Fruit fly (Drosophila melanogaster) whole organism, embryonic: ENCODE results near the gene CG42335.
A peak's percentile ranks its signal among the peaks of the same experiment; 100 is the strongest.

ENCODE experiments used
- Adf1 ChIP-seq: fragments of 200-800 bp; sonication (Bioruptor generic); IDR thresholded peaks from 2 replicates; pipeline ENCODE4 v1.3.6; 2022; ENCODE audit warnings: missing biosample characterization, missing genetic modification characterization
- BEAF-32 ChIP-seq: fragments of 200-800 bp; sonication (Bioruptor generic); optimal IDR thresholded peaks from 3 replicates; lab custom pipeline; 2017; ENCODE audit warnings: missing biosample characterization, missing genetic modification characterization, mild to moderate bottlenecking, moderate library complexity, missing genetic modification reagents
- CG1024 ChIP-seq: fragments of 200-800 bp; sonication (Bioruptor generic); IDR thresholded peaks from 2 replicates; pipeline ENCODE4 v1.3.6; 2022; ENCODE audit warnings: missing biosample characterization, missing genetic modification characterization
- CG11247 ChIP-seq: fragments of 200-800 bp; sonication (Bioruptor generic); IDR thresholded peaks from 2 replicates; pipeline ENCODE4 v1.3.6; 2022; ENCODE audit warnings: missing biosample characterization, missing genetic modification characterization
- CG12219 ChIP-seq: fragments of 200-800 bp; sonication (Bioruptor generic); optimal IDR thresholded peaks from 3 replicates; lab custom pipeline; 2018; ENCODE audit warnings: missing biosample characterization, mild to moderate bottlenecking, missing genetic modification characterization
- CG12236 ChIP-seq: fragments of 200-800 bp; sonication (Bioruptor generic); optimal IDR thresholded peaks from 2 replicates; lab custom pipeline; 2016; ENCODE audit warnings: missing biosample characterization, missing genetic modification characterization
- CG13287 ChIP-seq: fragments of 200-800 bp; sonication (Bioruptor generic); IDR thresholded peaks from 2 replicates; pipeline ENCODE4 v1.3.6; 2022; ENCODE audit warnings: missing biosample characterization, missing genetic modification characterization; ENCODE audit not compliant: partially characterized antibody
- CG14050 ChIP-seq: fragments of 200-800 bp; sonication (Bioruptor generic); IDR thresholded peaks from 3 replicates; pipeline ENCODE4 v1.3.6; 2022; ENCODE audit warnings: missing biosample characterization, missing genetic modification characterization
- CG17912 ChIP-seq: fragments of 200-800 bp; sonication (Bioruptor generic); optimal IDR thresholded peaks from 2 replicates; lab custom pipeline; 2018; ENCODE audit warnings: missing biosample characterization, mild to moderate bottlenecking, missing genetic modification characterization
- CG1832 ChIP-seq: fragments of 200-800 bp; sonication (Bioruptor generic); optimal IDR thresholded peaks from 2 replicates; lab custom pipeline; 2017; ENCODE audit warnings: missing biosample characterization, mild to moderate bottlenecking, missing genetic modification characterization, inconsistent platforms
- CG18764 ChIP-seq: fragments of 200-800 bp; sonication (Bioruptor generic); optimal IDR thresholded peaks from 3 replicates; lab custom pipeline; 2016; ENCODE audit warnings: missing biosample characterization, missing genetic modification characterization
- CG2202 ChIP-seq: fragments of 200-800 bp; sonication (Bioruptor generic); optimal IDR thresholded peaks from 2 replicates; lab custom pipeline; 2018; ENCODE audit warnings: missing biosample characterization, mild to moderate bottlenecking, missing genetic modification characterization
- CG30431 ChIP-seq: fragments of 200-800 bp; sonication (Bioruptor generic); optimal IDR thresholded peaks from 2 replicates; lab custom pipeline; 2017; ENCODE audit warnings: missing biosample characterization, missing genetic modification characterization
- CG33557 ChIP-seq: fragments of 200-800 bp; sonication (Bioruptor generic); optimal IDR thresholded peaks from 2 replicates; lab custom pipeline; 2019; ENCODE audit warnings: missing biosample characterization, mild to moderate bottlenecking, missing genetic modification characterization, moderate library complexity
- CG4820 ChIP-seq: fragments of 200-800 bp; sonication (Bioruptor generic); optimal IDR thresholded peaks from 3 replicates; lab custom pipeline; 2016; ENCODE audit warnings: missing biosample characterization, missing genetic modification characterization
- CG6813 ChIP-seq: fragments of 200-800 bp; sonication (Bioruptor generic); optimal IDR thresholded peaks from 2 replicates; lab custom pipeline; 2017; ENCODE audit warnings: missing biosample characterization, missing genetic modification characterization, mild to moderate bottlenecking, moderate library complexity, missing genetic modification reagents
- CG7839 ChIP-seq: fragments of 200-800 bp; sonication (Bioruptor generic); optimal IDR thresholded peaks from 3 replicates; lab custom pipeline; 2018; ENCODE audit warnings: missing biosample characterization, mild to moderate bottlenecking, missing genetic modification characterization, moderate library complexity
- CG8388 ChIP-seq: fragments of 200-800 bp; sonication (Bioruptor generic); optimal IDR thresholded peaks from 2 replicates; lab custom pipeline; 2019; ENCODE audit warnings: missing biosample characterization, mild to moderate bottlenecking, missing genetic modification characterization, moderate library complexity
- D19A ChIP-seq: fragments of 200-800 bp; optimal IDR thresholded peaks from 3 replicates; lab custom pipeline; 2019; ENCODE audit warnings: missing biosample characterization, mild to moderate bottlenecking, missing genetic modification characterization, moderate library complexity
- Deaf1 ChIP-seq: fragments of 200-800 bp; optimal IDR thresholded peaks from 3 replicates; lab custom pipeline; 2019; ENCODE audit warnings: missing biosample characterization, mild to moderate bottlenecking, missing genetic modification characterization, moderate library complexity
- Dp ChIP-seq: fragments of 200-800 bp; sonication (Bioruptor generic); optimal IDR thresholded peaks from 2 replicates; lab custom pipeline; 2018; ENCODE audit warnings: missing biosample characterization, mild to moderate bottlenecking, missing genetic modification characterization, moderate library complexity
- Ets65A ChIP-seq: fragments of 200-800 bp; sonication (Bioruptor generic); peaks from one replicate; lab custom pipeline; 2016; ENCODE audit warnings: missing biosample characterization, missing genetic modification characterization
- Gsc ChIP-seq: fragments of 200-800 bp; sonication (Bioruptor generic); IDR thresholded peaks from 2 replicates; pipeline ENCODE4 v1.3.6; 2022; ENCODE audit warnings: missing biosample characterization, missing genetic modification characterization
- Gug ChIP-seq: fragments of 200-800 bp; sonication (Bioruptor generic); IDR thresholded peaks from 4 replicates; pipeline ENCODE4 v1.3.6; 2022; ENCODE audit warnings: missing biosample characterization, missing genetic modification characterization
- H15 ChIP-seq: fragments of 200-800 bp; sonication (Bioruptor generic); IDR thresholded peaks from 3 replicates; pipeline ENCODE4 v1.3.6; 2022; ENCODE audit warnings: missing biosample characterization, missing genetic modification characterization
- Hmx ChIP-seq: fragments of 200-800 bp; sonication (Bioruptor generic); optimal IDR thresholded peaks from 2 replicates; lab custom pipeline; 2016; ENCODE audit warnings: missing biosample characterization, missing genetic modification characterization
- MESR4 ChIP-seq: fragments of 200-800 bp; sonication (Bioruptor generic); optimal IDR thresholded peaks from 2 replicates; lab custom pipeline; 2018; ENCODE audit warnings: missing biosample characterization, mild to moderate bottlenecking, missing genetic modification characterization, moderate library complexity
- NfI ChIP-seq: fragments of 200-800 bp; sonication (Bioruptor generic); optimal IDR thresholded peaks from 3 replicates; lab custom pipeline; 2018; ENCODE audit warnings: missing biosample characterization, mild to moderate bottlenecking, missing genetic modification characterization, moderate library complexity
- Opbp ChIP-seq: fragments of 200-800 bp; sonication (Bioruptor generic); IDR thresholded peaks from 3 replicates; pipeline ENCODE4 v1.3.6; 2022; ENCODE audit warnings: missing biosample characterization, missing genetic modification characterization; ENCODE audit not compliant: partially characterized antibody
- PHDP ChIP-seq: fragments of 200-800 bp; sonication (Bioruptor generic); optimal IDR thresholded peaks from 3 replicates; lab custom pipeline; 2018; ENCODE audit warnings: missing biosample characterization, mild to moderate bottlenecking, missing genetic modification characterization, moderate library complexity
- Sox102F ChIP-seq: fragments of 200-800 bp; sonication (Bioruptor generic); optimal IDR thresholded peaks from 2 replicates; lab custom pipeline; 2018; ENCODE audit warnings: missing biosample characterization, mild to moderate bottlenecking, missing genetic modification characterization, moderate library complexity
- Tbp ChIP-seq: fragments of >200 bp; optimal IDR thresholded peaks from 2 replicates; lab custom pipeline; 2018; ENCODE audit warnings: missing biosample characterization, missing genetic modification characterization
- abd-A ChIP-seq: fragments of 200-800 bp; sonication (Bioruptor generic); optimal IDR thresholded peaks from 3 replicates; lab custom pipeline; 2019; ENCODE audit warnings: missing biosample characterization, mild to moderate bottlenecking, missing genetic modification characterization, moderate library complexity
- amos ChIP-seq: fragments of 200-800 bp; sonication (Bioruptor generic); IDR thresholded peaks from 2 replicates; pipeline ENCODE4 v1.3.6; 2022; ENCODE audit warnings: missing biosample characterization, missing genetic modification characterization; ENCODE audit not compliant: partially characterized antibody
- bab2 ChIP-seq: fragments of 200-800 bp; sonication (Bioruptor generic); optimal IDR thresholded peaks from 2 replicates; lab custom pipeline; 2016; ENCODE audit warnings: missing biosample characterization, missing genetic modification characterization
- chinmo ChIP-seq: fragments of 200-800 bp; sonication (Bioruptor generic); IDR thresholded peaks from 4 replicates; pipeline ENCODE4 v1.3.6; 2022; ENCODE audit warnings: missing biosample characterization, missing genetic modification characterization; ENCODE audit not compliant: partially characterized antibody
- da ChIP-seq: fragments of 200-800 bp; sonication (Bioruptor generic); optimal IDR thresholded peaks from 2 replicates; lab custom pipeline; 2016; ENCODE audit warnings: missing biosample characterization, missing genetic modification characterization
- grn ChIP-seq: fragments of 200-800 bp; sonication (Bioruptor generic); optimal IDR thresholded peaks from 3 replicates; lab custom pipeline; 2017; ENCODE audit warnings: missing biosample characterization, missing genetic modification characterization
- hbn ChIP-seq: fragments of 200-800 bp; sonication (Bioruptor generic); IDR thresholded peaks from 2 replicates; pipeline ENCODE4 v1.3.6; 2022; ENCODE audit warnings: missing biosample characterization, missing genetic modification characterization; ENCODE audit not compliant: partially characterized antibody
- jumu ChIP-seq: fragments of 200-800 bp; sonication (Bioruptor generic); optimal IDR thresholded peaks from 3 replicates; lab custom pipeline; 2016; ENCODE audit warnings: missing biosample characterization, missing genetic modification characterization
- klu ChIP-seq: fragments of 200-800 bp; sonication (Bioruptor generic); IDR thresholded peaks from 2 replicates; pipeline ENCODE4 v1.3.6; 2022; ENCODE audit warnings: missing biosample characterization, missing genetic modification characterization
- kni ChIP-seq: fragments of 200-800 bp; sonication (Bioruptor generic); optimal IDR thresholded peaks from 3 replicates; lab custom pipeline; 2017; ENCODE audit warnings: mild to moderate bottlenecking, missing biosample characterization, missing genetic modification reagents, missing genetic modification characterization
- knrl ChIP-seq: fragments of 200-800 bp; sonication (Bioruptor generic); IDR thresholded peaks from 3 replicates; pipeline ENCODE4 v1.3.6; 2022; ENCODE audit warnings: missing biosample characterization, missing genetic modification characterization; ENCODE audit not compliant: partially characterized antibody
- maf-S ChIP-seq: fragments of 200-800 bp; sonication (Bioruptor generic); optimal IDR thresholded peaks from 2 replicates; lab custom pipeline; 2016; ENCODE audit warnings: missing biosample characterization, missing genetic modification characterization
- mam ChIP-seq: fragments of 200-800 bp; sonication (Bioruptor generic); optimal IDR thresholded peaks from 3 replicates; lab custom pipeline; 2016; ENCODE audit warnings: missing biosample characterization, missing genetic modification characterization
- oc ChIP-seq: fragments of 200-800 bp; sonication (Bioruptor generic); optimal IDR thresholded peaks from 2 replicates; lab custom pipeline; 2018; ENCODE audit warnings: missing biosample characterization, mild to moderate bottlenecking, missing genetic modification characterization, moderate library complexity
- row ChIP-seq: fragments of 200-800 bp; sonication (Bioruptor generic); IDR thresholded peaks from 3 replicates; pipeline ENCODE4 v1.3.6; 2022; ENCODE audit warnings: missing biosample characterization, missing genetic modification characterization
- schlank ChIP-seq: fragments of 200-800 bp; sonication (Bioruptor generic); optimal IDR thresholded peaks from 2 replicates; lab custom pipeline; 2018; ENCODE audit warnings: missing biosample characterization, mild to moderate bottlenecking, missing genetic modification characterization
- shn ChIP-seq: fragments of 200-800 bp; sonication (Bioruptor generic); optimal IDR thresholded peaks from 3 replicates; lab custom pipeline; 2016; ENCODE audit warnings: missing biosample characterization, missing genetic modification characterization
- usp ChIP-seq: fragments of >200 bp; optimal IDR thresholded peaks from 2 replicates; lab custom pipeline; 2017; ENCODE audit warnings: missing biosample characterization, missing genetic modification characterization
- zfh2 ChIP-seq: fragments of 200-800 bp; sonication (Bioruptor generic); optimal IDR thresholded peaks from 2 replicates; lab custom pipeline; 2016; ENCODE audit warnings: missing biosample characterization, missing genetic modification characterization

CG42335 gene

DNA sequence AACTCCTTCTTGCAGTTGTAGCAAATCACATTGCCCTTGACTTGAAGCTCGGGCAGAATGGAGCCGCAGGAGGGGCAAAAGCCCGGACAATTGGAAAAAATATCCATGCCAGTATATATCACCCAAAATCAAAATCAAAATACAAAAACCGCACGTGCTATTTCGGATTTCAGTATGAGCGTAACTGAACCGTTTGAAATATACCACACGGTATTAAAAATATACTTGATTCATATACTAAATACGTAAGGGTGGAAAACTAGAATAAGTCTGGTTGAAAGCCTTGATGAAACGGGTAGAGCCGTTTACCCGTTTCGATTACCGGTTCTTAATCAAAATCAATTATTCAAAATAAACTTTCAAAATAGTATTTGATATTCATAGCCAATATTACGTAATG lies 19.1 kb downstream of the CG42335 start, which contains the start of gene Polr1H (continued):
- no peak for TF ChIP-seq bab2 (GFP tag; lab: Kevin White, UChicago)
- TF ChIP-seq Dp, result peak; percentile 81
- TF ChIP-seq row, result no peak
- no peak for TF ChIP-seq Tbp (GFP tag; lab: Kevin White, UChicago)
- no peak for TF ChIP-seq da (GFP tag; lab: Kevin White, UChicago)
- no peak for TF ChIP-seq CG1832 (GFP tag; lab: Kevin White, UChicago)
- peak; percentile 8; the same call in 1 of the 3 replicates for TF ChIP-seq knrl (GFP tag; lab: Robert Waterston, UW)
- no peak for TF ChIP-seq hbn
- no peak for TF ChIP-seq abd-A (tag; lab: Kevin White, UChicago)
- TF ChIP-seq amos (GFP tag; lab: Robert Waterston, UW), result no peak; the same call in 1 of the 2 replicates
- no peak for TF ChIP-seq grn (GFP tag; lab: Kevin White, UChicago)
- no peak for TF ChIP-seq CG8388 (GFP tag; lab: Kevin White, UChicago)
- TF ChIP-seq CG4820, result no peak
- no peak for TF ChIP-seq CG1024 (GFP tag; lab: Robert Waterston, UW)
- TF ChIP-seq CG30431 (GFP tag; lab: Kevin White, UChicago), result no peak
- TF ChIP-seq CG2202 (tag; lab: Kevin White, UChicago), result no peak
- no peak for TF ChIP-seq kni (GFP tag; lab: Kevin White, UChicago)
- no peak for TF ChIP-seq CG12236
- no peak for TF ChIP-seq CG14050 (GFP tag; lab: Robert Waterston, UW)
- no peak for TF ChIP-seq Gsc (GFP tag; lab: Robert Waterston, UW)
- TF ChIP-seq Deaf1 (tag; lab: Kevin White, UChicago), result no peak
- no peak for TF ChIP-seq mam (GFP tag; lab: Kevin White, UChicago)
- no peak for TF ChIP-seq maf-S (GFP tag; lab: Kevin White, UChicago)
- TF ChIP-seq jumu (GFP tag; lab: Kevin White, UChicago), result no peak
- peak; percentile 61 for TF ChIP-seq MESR4 (GFP tag; lab: Kevin White, UChicago)
- no peak for TF ChIP-seq CG6813 (GFP tag; lab: Kevin White, UChicago)
- no peak for TF ChIP-seq Ets65A (GFP tag; lab: Kevin White, UChicago)
- no peak for TF ChIP-seq PHDP
- no peak for TF ChIP-seq oc (tag; lab: Kevin White, UChicago)
- no peak for TF ChIP-seq CG11247
- TF ChIP-seq CG7839 (tag; lab: Kevin White, UChicago), result no peak
- no peak for TF ChIP-seq H15
- no peak for TF ChIP-seq Hmx (GFP tag; lab: Kevin White, UChicago)
- TF ChIP-seq Sox102F, result no peak
- TF ChIP-seq NfI (GFP tag; lab: Kevin White, UChicago), result no peak
- TF ChIP-seq CG33557 (GFP tag; lab: Kevin White, UChicago), result no peak
- TF ChIP-seq D19A, result no peak
- no peak for TF ChIP-seq Gug
- no peak for TF ChIP-seq Adf1 (GFP tag; lab: Robert Waterston, UW)
- no peak for TF ChIP-seq shn
- peak; percentile 59 for TF ChIP-seq CG13287
- TF ChIP-seq klu (GFP tag; lab: Robert Waterston, UW), result no peak
- no peak for TF ChIP-seq CG18764
- no peak for TF ChIP-seq Opbp (GFP tag; lab: Robert Waterston, UW)
- TF ChIP-seq chinmo (GFP tag; lab: Robert Waterston, UW), result 0 out of 4 replicates have a peak, but pooled peaks have one; percentile 57
- TF ChIP-seq schlank (tag; lab: Kevin White, UChicago), result no peak
- TF ChIP-seq usp (GFP tag; lab: Kevin White, UChicago), result no peak
- peak; percentile 31 for TF ChIP-seq BEAF-32 (GFP tag; lab: Kevin White, UChicago)
- no peak for TF ChIP-seq CG17912 (GFP tag; lab: Kevin White, UChicago)
- TF ChIP-seq zfh2 (GFP tag; lab: Kevin White, UChicago), result no peak
- no peak for TF ChIP-seq CG12219 (GFP tag; lab: Kevin White, UChicago)
